Worm (Caenorhabditis elegans) whole organism, L4 larva: ENCODE measurements around the gene Y32G9A.12.

Experiments
- D1046.2 ChIP-seq: fragments of 200-800 bp; sonication (Bioruptor generic); IDR thresholded peaks from 2 replicates; pipeline ENCODE4 v1.3.6; 2022; ENCODE audit warnings: missing genetic modification characterization, missing compliant biosample characterization
- F37D6.2 ChIP-seq: sonication (generic microtip); optimal IDR thresholded peaks from 2 replicates; lab custom pipeline; 2016; ENCODE audit warnings: mild to moderate bottlenecking, missing genetic modification characterization, missing compliant biosample characterization
- R02D3.7 ChIP-seq: fragments of 150-350 bp; sonication (generic microtip); optimal IDR thresholded peaks from 3 replicates; lab custom pipeline; 2014; ENCODE audit warnings: missing biosample characterization, missing genetic modification characterization
- T20F7.1 ChIP-seq: fragments of 200-800 bp; sonication (Bioruptor generic); optimal IDR thresholded peaks from 2 replicates; lab custom pipeline; 2018; ENCODE audit warnings: mild to moderate bottlenecking, missing genetic modification characterization, missing compliant biosample characterization
- T26A8.4 ChIP-seq: fragments of 200-800 bp; sonication (Bioruptor generic); IDR thresholded peaks from 2 replicates; pipeline ENCODE4 v1.3.6; 2022; ENCODE audit warnings: missing genetic modification characterization, missing compliant biosample characterization
- Y75B8A.6 ChIP-seq: fragments of 200-800 bp; sonication (Bioruptor generic); IDR thresholded peaks from 2 replicates; pipeline ENCODE4 v1.3.6; 2022; ENCODE audit warnings: missing genetic modification reagents, missing genetic modification characterization, missing compliant biosample characterization
- ZK337.2 ChIP-seq: fragments of 200-800 bp; sonication (Bioruptor generic); IDR thresholded peaks from 2 replicates; pipeline ENCODE4 v1.3.6; 2022; ENCODE audit warnings: missing genetic modification reagents, missing genetic modification characterization, missing compliant biosample characterization
- ZK546.5 ChIP-seq, 2 experiments: sonication (generic microtip); optimal IDR thresholded peaks; 2 replicates each; lab custom pipeline; 2017; ENCODE audit warnings: missing biosample characterization in 2 of 2, missing genetic modification characterization in 2 of 2
- aha-1 ChIP-seq: fragments of 150-350 bp; peaks from one replicate; lab custom pipeline; 2014; ENCODE audit warnings: missing biosample characterization, missing genetic modification characterization
- arid-1 ChIP-seq: fragments of 200-800 bp; sonication (Bioruptor generic); conservative IDR thresholded peaks from 2 replicates; pipeline ENCODE4 v1.3.6; 2022; ENCODE audit warnings: missing genetic modification reagents, missing genetic modification characterization, missing compliant biosample characterization
- attf-4 ChIP-seq: sonication (generic microtip); optimal IDR thresholded peaks from 3 replicates; lab custom pipeline; 2017; ENCODE audit warnings: missing biosample characterization, missing genetic modification characterization
- ceh-28 ChIP-seq: fragments of 150-350 bp; optimal IDR thresholded peaks from 2 replicates; lab custom pipeline; 2014; ENCODE audit warnings: missing biosample characterization, missing genetic modification reagents, missing genetic modification characterization
- ceh-62 ChIP-seq: sonication (generic microtip); optimal IDR thresholded peaks from 2 replicates; lab custom pipeline; 2017; ENCODE audit warnings: missing biosample characterization, missing genetic modification characterization
- cey-2 ChIP-seq: sonication (generic microtip); optimal IDR thresholded peaks from 3 replicates; lab custom pipeline; 2017; ENCODE audit warnings: missing genetic modification characterization, mild to moderate bottlenecking, missing compliant biosample characterization, antibody characterized with exemption, borderline replicate concordance; ENCODE audit not compliant: insufficient read depth
- ctbp-1 ChIP-seq: fragments of 200-800 bp; sonication (Bioruptor generic); IDR thresholded peaks from 2 replicates; pipeline ENCODE4 v1.3.6; 2022; ENCODE audit warnings: missing genetic modification reagents, missing genetic modification characterization, missing compliant biosample characterization
- daf-19 ChIP-seq: fragments of 200-800 bp; sonication (Bioruptor generic); conservative IDR thresholded peaks from 2 replicates; pipeline ENCODE4 v1.3.6; 2022; ENCODE audit warnings: missing genetic modification characterization, missing compliant biosample characterization
- dmd-6 ChIP-seq: fragments of 200-800 bp; sonication (Bioruptor generic); IDR thresholded peaks from 2 replicates; pipeline ENCODE4 v1.3.6; 2022; ENCODE audit warnings: missing genetic modification reagents, missing genetic modification characterization, missing compliant biosample characterization
- dpl-1 ChIP-seq: fragments of 150-350 bp; optimal IDR thresholded peaks from 2 replicates; lab custom pipeline; 2014; ENCODE audit warnings: missing biosample characterization, missing genetic modification reagents, missing genetic modification characterization
- egl-43 ChIP-seq: fragments of 200-800 bp; sonication (Bioruptor generic); IDR thresholded peaks from 2 replicates; pipeline ENCODE4 v1.3.6; 2022; ENCODE audit warnings: missing genetic modification reagents, missing genetic modification characterization, missing compliant biosample characterization
- fkh-10 ChIP-seq: fragments of 150-350 bp; optimal IDR thresholded peaks from 2 replicates; lab custom pipeline; 2014; ENCODE audit warnings: missing biosample characterization, missing genetic modification reagents, missing genetic modification characterization
- hlh-30 ChIP-seq: sonication (generic microtip); optimal IDR thresholded peaks from 2 replicates; lab custom pipeline; 2017; ENCODE audit warnings: antibody characterized with exemption, mild to moderate bottlenecking, missing genetic modification characterization, missing compliant biosample characterization; ENCODE audit not compliant: insufficient read depth
- hmg-1.1 ChIP-seq: fragments of 200-800 bp; sonication (Bioruptor generic); IDR thresholded peaks from 2 replicates; pipeline ENCODE4 v1.3.6; 2022; ENCODE audit warnings: missing genetic modification reagents, missing genetic modification characterization, missing compliant biosample characterization
- lin-1 ChIP-seq: fragments of 200-800 bp; sonication (Bioruptor generic); IDR thresholded peaks from 2 replicates; pipeline ENCODE4 v1.3.6; 2022; ENCODE audit warnings: missing genetic modification reagents, missing genetic modification characterization, missing compliant biosample characterization
- lin-13 ChIP-seq: fragments of 150-350 bp; optimal IDR thresholded peaks from 2 replicates; lab custom pipeline; 2014; ENCODE audit warnings: missing biosample characterization, missing genetic modification reagents, missing genetic modification characterization
- lir-3 ChIP-seq: sonication (generic microtip); optimal IDR thresholded peaks from 2 replicates; lab custom pipeline; 2016; ENCODE audit warnings: mild to moderate bottlenecking, missing genetic modification characterization, missing compliant biosample characterization
- lsy-2 ChIP-seq, 2 experiments: fragments of 150-350 bp in 1 of 2; sonication (generic microtip) in 1 of 2; optimal IDR thresholded peaks; 2 replicates each; lab custom pipeline; 2014 to 2017; ENCODE audit warnings: missing biosample characterization in 2 of 2, missing genetic modification characterization in 2 of 2
- madf-9 ChIP-seq: fragments of 200-800 bp; sonication (Bioruptor generic); conservative IDR thresholded peaks from 2 replicates; pipeline ENCODE4 v1.3.6; 2022; ENCODE audit warnings: missing genetic modification reagents, missing genetic modification characterization, missing compliant biosample characterization
- mdl-1 ChIP-seq, 2 experiments: fragments of 150-350 bp in 1 of 2; sonication (generic microtip) in 1 of 2; optimal IDR thresholded peaks; 2 replicates each; lab custom pipeline; 2014 to 2017; ENCODE audit warnings: missing biosample characterization in 2 of 2, missing genetic modification characterization in 2 of 2
- mep-1 ChIP-seq: fragments of 150-350 bp; sonication (generic microtip); optimal IDR thresholded peaks from 3 replicates; lab custom pipeline; 2014; ENCODE audit warnings: missing biosample characterization, missing genetic modification characterization
- mes-2 ChIP-seq: sonication (generic microtip); optimal IDR thresholded peaks from 2 replicates; lab custom pipeline; 2016; ENCODE audit warnings: missing genotype, mild to moderate bottlenecking, missing genetic modification characterization, missing compliant biosample characterization; ENCODE audit not compliant: poor library complexity, severe bottlenecking
- nhr-10 ChIP-seq: fragments of 150-350 bp; optimal IDR thresholded peaks from 2 replicates; lab custom pipeline; 2014; ENCODE audit warnings: missing biosample characterization, missing genetic modification characterization
- nhr-42 ChIP-seq: fragments of 200-800 bp; sonication (Bioruptor generic); IDR thresholded peaks from 2 replicates; pipeline ENCODE4 v1.3.6; 2022; ENCODE audit warnings: missing genetic modification characterization, missing compliant biosample characterization
- pha-4 ChIP-seq, 2 experiments: fragments of 150-350 bp in 1 of 2; fragments of 200-800 bp in 1 of 2; sonication (Bioruptor generic) in 1 of 2; IDR thresholded peaks in 1 of 2; optimal IDR thresholded peaks in 1 of 2; 2 replicates each; pipeline versions ENCODE4 v1.3.6 to Lab custom; 2014 to 2022; ENCODE audit warnings: missing genetic modification characterization in 2 of 2, missing genetic modification reagents in 2 of 2, missing biosample characterization in 1 of 2, missing compliant biosample characterization in 1 of 2
- php-3 ChIP-seq: fragments of 200-800 bp; sonication (Bioruptor generic); IDR thresholded peaks from 2 replicates; pipeline ENCODE4 v1.3.6; 2022; ENCODE audit warnings: missing genetic modification reagents, missing genetic modification characterization, missing compliant biosample characterization
- rbr-2 ChIP-seq: sonication (generic microtip); optimal IDR thresholded peaks from 2 replicates; lab custom pipeline; 2016; ENCODE audit warnings: missing genotype, missing genetic modification characterization, missing compliant biosample characterization
- set-16 ChIP-seq: fragments of 200-800 bp; sonication (Bioruptor generic); IDR thresholded peaks from 2 replicates; pipeline ENCODE4 v1.3.6; 2022; ENCODE audit warnings: missing genetic modification reagents, missing genetic modification characterization, missing compliant biosample characterization
- unc-130 ChIP-seq: sonication (generic microtip); optimal IDR thresholded peaks from 2 replicates; lab custom pipeline; 2016; ENCODE audit warnings: missing genetic modification reagents, missing genetic modification characterization, missing compliant biosample characterization
- unc-62 ChIP-seq, 3 experiments: fragments of 150-350 bp in 1 of 3; sonication (generic microtip); optimal IDR thresholded peaks in 2 of 3; peaks in 1 of 3; 1 replicate in 1 of 3; 2 replicates in 2 of 3; lab custom pipeline; 2014 to 2017; ENCODE audit warnings: missing biosample characterization in 3 of 3, missing genetic modification characterization in 3 of 3, missing genetic modification reagents in 3 of 3, missing genotype in 1 of 3
- zfp-2 ChIP-seq: sonication (generic microtip); optimal IDR thresholded peaks from 2 replicates; lab custom pipeline; 2016; ENCODE audit warnings: mild to moderate bottlenecking, missing genetic modification characterization, missing compliant biosample characterization
- zip-2 ChIP-seq: fragments of 150-350 bp; optimal IDR thresholded peaks from 2 replicates; lab custom pipeline; 2014; ENCODE audit warnings: missing biosample characterization, missing genetic modification characterization
- ztf-11 ChIP-seq: fragments of 150-350 bp; optimal IDR thresholded peaks from 2 replicates; lab custom pipeline; 2014; ENCODE audit warnings: missing biosample characterization, missing genetic modification characterization
- ztf-7 ChIP-seq: fragments of 150-350 bp; optimal IDR thresholded peaks from 2 replicates; lab custom pipeline; 2014; ENCODE audit warnings: missing biosample characterization, missing genetic modification characterization

The Y32G9A.12 gene

DNA sequence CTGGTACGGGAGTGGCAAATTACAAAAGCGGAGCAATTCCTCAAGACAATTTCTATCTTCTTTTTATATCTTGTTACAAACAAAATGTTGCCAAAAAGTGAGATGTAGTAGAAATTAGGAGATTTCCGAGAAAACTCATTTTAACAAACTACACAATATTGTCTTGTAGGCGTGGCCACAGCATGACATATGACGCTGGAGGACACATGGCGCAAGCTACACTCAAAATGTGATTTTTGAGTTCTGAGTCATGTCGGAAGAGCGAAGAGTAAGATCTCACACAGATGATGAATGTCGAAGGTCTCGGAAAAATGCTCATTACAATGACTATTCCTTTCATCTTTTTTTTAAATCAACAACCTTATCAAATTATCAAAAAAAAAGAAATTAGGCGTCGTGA is 41.4 kb upstream of the Y32G9A.12 start, which contains the start of gene Y40B10B.1:
Y40B10B.1 (minus strand) TSS at position 101 of the 400 bp plus-strand sequence.
- no peak for TF ChIP-seq lsy-2 (tag; optimal IDR thresholded peaks at IDR 0.05; lab: Kevin White, UChicago)
- TF ChIP-seq madf-9 (GFP tag; lab: Robert Waterston, UW), result no peak
- no peak for TF ChIP-seq ZK546.5 (tag; optimal IDR thresholded peaks at IDR 0.05; lab: Kevin White, UChicago)
- TF ChIP-seq T26A8.4 (GFP tag; lab: Robert Waterston, UW), result no peak
- peak in 1 of 2 experiments; percentile 21 for TF ChIP-seq unc-62 (GFP tag; optimal IDR thresholded peaks at IDR 0.05 in 1 of 2; lab: Kevin White, UChicago)
- TF ChIP-seq unc-62 (tag; optimal IDR thresholded peaks at IDR 0.05; lab: Kevin White, UChicago), result no peak
- no peak for TF ChIP-seq nhr-10 (tag; lab: Kevin White, UChicago)
- no peak for TF ChIP-seq dpl-1 (GFP tag; lab: Kevin White, UChicago)
- no peak for TF ChIP-seq ceh-62 (tag; lab: Kevin White, UChicago)
- TF ChIP-seq ztf-7 (tag; lab: Kevin White, UChicago), result no peak

DNA sequence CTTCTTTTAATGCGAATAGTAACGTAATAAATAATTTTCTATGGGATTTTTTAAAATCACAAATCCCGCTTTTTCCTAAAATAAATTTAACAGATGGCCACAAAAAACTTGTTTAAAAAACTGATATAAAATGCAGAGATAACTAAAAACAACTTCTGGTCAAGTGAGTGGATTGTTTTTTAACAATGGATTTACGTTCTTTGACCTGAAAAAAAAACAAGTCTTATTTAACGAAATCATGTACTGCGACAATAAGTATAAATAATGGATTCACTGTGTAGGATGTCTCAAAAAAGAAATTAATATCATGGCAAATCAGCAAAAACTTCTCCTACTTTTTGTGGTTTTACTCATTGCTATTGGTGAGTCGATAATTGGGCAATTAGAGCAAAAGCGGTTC is 37.1 kb upstream of the Y32G9A.12 start, which contains the start of gene fipr-25:
fipr-25 (plus strand) TSS at position 301 of the 400 bp plus-strand sequence.
- no peak for TF ChIP-seq ceh-28
- TF ChIP-seq lin-1 (GFP tag; lab: Robert Waterston, UW), result no peak
- TF ChIP-seq madf-9 (GFP tag; lab: Robert Waterston, UW), result no peak
- TF ChIP-seq R02D3.7 (tag; lab: Kevin White, UChicago), result no peak
- TF ChIP-seq egl-43, result no peak
- no peak for TF ChIP-seq arid-1 (GFP tag; lab: Robert Waterston, UW)

DNA sequence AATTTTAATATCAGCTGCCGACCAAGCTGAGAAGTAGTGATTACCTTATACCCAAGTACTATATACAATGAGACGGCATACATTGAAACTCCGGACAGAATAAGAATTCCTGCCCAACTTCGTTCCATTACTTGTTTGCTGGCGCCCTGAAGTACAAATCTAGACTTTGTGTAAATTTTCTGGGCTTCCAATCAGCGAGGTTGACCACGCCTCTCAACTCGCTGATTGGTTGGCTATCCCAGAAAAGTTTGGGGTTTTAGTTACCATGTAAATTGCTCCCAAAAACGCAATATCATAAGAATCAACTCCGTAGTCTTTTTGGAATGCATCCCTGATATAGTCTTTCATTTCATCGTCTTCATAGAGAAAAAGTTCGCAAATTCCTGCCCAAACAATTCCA is 35.2 kb upstream of the Y32G9A.12 start:
- TF ChIP-seq ztf-11 (tag; lab: Kevin White, UChicago), result no peak
- TF ChIP-seq Y75B8A.6 (GFP tag; lab: Robert Waterston, UW), result no peak
- no peak for TF ChIP-seq lin-13 (GFP tag; lab: Kevin White, UChicago)
- no peak for TF ChIP-seq zfp-2
- no peak for TF ChIP-seq dmd-6 (GFP tag; lab: Robert Waterston, UW)
- no peak for TF ChIP-seq ceh-62 (tag; lab: Kevin White, UChicago)
- TF ChIP-seq hmg-1.1 (GFP tag; lab: Robert Waterston, UW), result no peak
- no peak for TF ChIP-seq lin-1 (GFP tag; lab: Robert Waterston, UW)
- no peak for TF ChIP-seq pha-4 (GFP tag; IDR thresholded peaks at IDR 0.05; lab: Robert Waterston, UW)
- no peak for TF ChIP-seq pha-4 (tag; optimal IDR thresholded peaks at IDR 0.05; lab: Kevin White, UChicago)
- TF ChIP-seq zip-2 (tag; lab: Kevin White, UChicago), result no peak

DNA sequence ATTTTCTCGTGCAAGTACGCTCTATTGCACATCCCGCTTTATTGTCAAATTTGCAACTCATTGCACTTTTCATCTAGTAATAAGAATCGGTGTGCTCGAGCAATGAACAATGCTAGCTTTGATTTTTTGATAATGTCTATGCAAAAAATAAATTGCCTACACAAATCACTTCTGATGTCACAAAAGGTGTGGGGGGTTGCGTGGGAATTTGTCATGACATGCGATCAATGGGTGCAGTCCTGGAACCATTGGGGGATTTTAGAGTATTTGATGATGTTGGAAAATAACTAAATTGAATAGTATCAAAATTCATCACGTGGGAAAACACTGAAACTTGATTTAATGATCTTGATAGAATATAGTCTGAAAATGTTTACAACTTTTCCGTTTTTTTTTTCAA is 25.9 kb upstream of the Y32G9A.12 start:
- TF ChIP-seq attf-4 (tag; lab: Kevin White, UChicago), result no peak
- TF ChIP-seq D1046.2, result no peak
- no peak for TF ChIP-seq ZK337.2 (GFP tag; lab: Robert Waterston, UW)

DNA sequence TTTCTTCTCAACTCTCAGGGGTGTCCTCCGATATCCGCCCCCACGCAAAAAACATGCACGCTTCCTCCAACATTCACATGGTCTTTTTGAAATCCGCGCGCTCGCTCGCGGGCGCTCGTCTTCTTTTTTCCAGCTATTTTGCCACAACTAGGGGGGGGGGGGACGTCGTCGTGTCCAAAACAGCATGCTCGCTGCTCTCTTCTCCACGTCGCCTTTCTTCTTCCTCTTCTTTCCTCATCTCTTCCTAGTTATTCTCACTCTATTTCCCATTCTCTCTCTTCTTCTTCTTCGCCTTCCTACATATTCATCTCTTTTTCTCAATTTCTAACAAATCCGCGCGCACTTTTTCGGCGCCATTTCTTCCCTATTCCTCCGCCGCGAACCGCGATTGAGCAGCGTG is 23.5 kb upstream of the Y32G9A.12 start:
- no peak for TF ChIP-seq php-3
- TF ChIP-seq fkh-10 (GFP tag; lab: Kevin White, UChicago), result peak; percentile 86
- peak; percentile 78 for TF ChIP-seq ctbp-1 (GFP tag; lab: Robert Waterston, UW)
- peak in 1 of 2 experiments; percentile 38 for TF ChIP-seq lsy-2 (tag; optimal IDR thresholded peaks at IDR 0.05; lab: Kevin White, UChicago)
- TF ChIP-seq mes-2 (tag; lab: Kevin White, UChicago), result no peak
- no peak for TF ChIP-seq lir-3 (tag; lab: Kevin White, UChicago)
- TF ChIP-seq nhr-42, result no peak
- peak; percentile 72 for TF ChIP-seq rbr-2 (tag; lab: Kevin White, UChicago)
- TF ChIP-seq unc-62 (GFP tag; optimal IDR thresholded peaks at IDR 0.05 in 1 of 2; lab: Kevin White, UChicago), result peak in 1 of 2 experiments; percentile 11
- no peak for TF ChIP-seq unc-62 (tag; optimal IDR thresholded peaks at IDR 0.05; lab: Kevin White, UChicago)
- TF ChIP-seq mep-1 (tag; lab: Kevin White, UChicago), result peak; percentile 34
- peak; percentile 50 for TF ChIP-seq F37D6.2 (tag; lab: Kevin White, UChicago)
- no peak for TF ChIP-seq cey-2 (tag; lab: Kevin White, UChicago)
- peak; percentile 11 for TF ChIP-seq hlh-30
- peak; percentile 52 for TF ChIP-seq hmg-1.1 (GFP tag; lab: Robert Waterston, UW)
- TF ChIP-seq daf-19, result no peak
- TF ChIP-seq mdl-1 (tag; optimal IDR thresholded peaks at IDR 0.05; lab: Kevin White, UChicago), result peak in 1 of 2 experiments; percentile 72
- TF ChIP-seq aha-1 (tag; lab: Kevin White, UChicago), result peak; percentile 46
- no peak for TF ChIP-seq dmd-6 (GFP tag; lab: Robert Waterston, UW)
- no peak for TF ChIP-seq unc-130
- peak; percentile 78 for TF ChIP-seq set-16 (GFP tag; lab: Robert Waterston, UW)
- no peak for TF ChIP-seq T20F7.1 (GFP tag; lab: Kevin White, UChicago)
